Fruit fly (Drosophila melanogaster) whole organism, embryonic: Measurements from ENCODE around the gene CG14442.
A peak's percentile ranks its signal among the peaks of the same experiment; 100 is the strongest.

Experiments used
- Asciz ChIP-seq: fragments of 200-800 bp; sonication (Bioruptor generic); optimal IDR thresholded peaks from 2 replicates; lab custom pipeline; 2017; ENCODE audit warnings: missing biosample characterization, mild to moderate bottlenecking, missing genetic modification characterization, missing genetic modification reagents
- CG10565 ChIP-seq: fragments of 200-800 bp; sonication (Bioruptor generic); optimal IDR thresholded peaks from 3 replicates; lab custom pipeline; 2016; ENCODE audit warnings: missing biosample characterization, mild to moderate bottlenecking, missing genetic modification characterization
- CG10959 ChIP-seq: fragments of 200-800 bp; sonication (Bioruptor generic); IDR thresholded peaks from 2 replicates; pipeline ENCODE4 v1.3.6; 2022; ENCODE audit warnings: missing biosample characterization, missing genetic modification characterization
- CG10979 ChIP-seq: fragments of 200-800 bp; sonication (Bioruptor generic); optimal IDR thresholded peaks from 2 replicates; lab custom pipeline; 2018; ENCODE audit warnings: missing biosample characterization, mild to moderate bottlenecking, missing genetic modification characterization, moderate library complexity
- CG11085 ChIP-seq: fragments of 200-800 bp; sonication (Bioruptor generic); IDR thresholded peaks from 2 replicates; pipeline ENCODE4 v1.3.6; 2022; ENCODE audit warnings: missing biosample characterization, missing genetic modification characterization
- CG13123 ChIP-seq: fragments of 200-800 bp; sonication (Bioruptor generic); optimal IDR thresholded peaks from 2 replicates; lab custom pipeline; 2016; ENCODE audit warnings: missing biosample characterization, missing genetic modification characterization
- CG13894 ChIP-seq: fragments of 200-800 bp; sonication (Bioruptor generic); optimal IDR thresholded peaks from 3 replicates; lab custom pipeline; 2018; ENCODE audit warnings: missing biosample characterization, mild to moderate bottlenecking, missing genetic modification characterization, moderate library complexity
- CG14014 ChIP-seq: fragments of 200-800 bp; sonication (Bioruptor generic); IDR thresholded peaks from 2 replicates; pipeline ENCODE4 v1.3.6; 2022; ENCODE audit warnings: missing biosample characterization, missing genetic modification characterization
- CG14050 ChIP-seq: fragments of 200-800 bp; sonication (Bioruptor generic); IDR thresholded peaks from 3 replicates; pipeline ENCODE4 v1.3.6; 2022; ENCODE audit warnings: missing biosample characterization, missing genetic modification characterization
- CG14441 ChIP-seq: fragments of 200-800 bp; sonication (Bioruptor generic); IDR thresholded peaks from 2 replicates; pipeline ENCODE4 v1.3.6; 2022; ENCODE audit warnings: missing biosample characterization, missing genetic modification characterization
- CG15073 ChIP-seq: fragments of 200-800 bp; sonication (Bioruptor generic); optimal IDR thresholded peaks from 2 replicates; lab custom pipeline; 2016; ENCODE audit warnings: missing biosample characterization, missing genetic modification characterization
- CG15514 ChIP-seq: fragments of 200-800 bp; sonication (Bioruptor generic); optimal IDR thresholded peaks from 3 replicates; lab custom pipeline; 2017; ENCODE audit warnings: missing biosample characterization, missing genetic modification characterization, mild to moderate bottlenecking, moderate library complexity, missing genetic modification reagents
- CG18262 ChIP-seq: fragments of 200-800 bp; optimal IDR thresholded peaks from 3 replicates; lab custom pipeline; 2019; ENCODE audit warnings: missing biosample characterization, mild to moderate bottlenecking, missing genetic modification characterization, moderate library complexity
- CG1832 ChIP-seq: fragments of 200-800 bp; sonication (Bioruptor generic); optimal IDR thresholded peaks from 2 replicates; lab custom pipeline; 2017; ENCODE audit warnings: missing biosample characterization, mild to moderate bottlenecking, missing genetic modification characterization, inconsistent platforms
- CG2199 ChIP-seq: fragments of 200-800 bp; sonication (Bioruptor generic); IDR thresholded peaks from 3 replicates; pipeline ENCODE4 v1.3.6; 2022; ENCODE audit warnings: missing biosample characterization, missing genetic modification characterization
- CG31224 ChIP-seq: fragments of 200-800 bp; sonication (Bioruptor generic); IDR thresholded peaks from 2 replicates; pipeline ENCODE4 v1.3.6; 2022; ENCODE audit warnings: missing biosample characterization, missing genetic modification characterization
- CG3847 ChIP-seq: fragments of 200-800 bp; sonication (Bioruptor generic); IDR thresholded peaks from 2 replicates; pipeline ENCODE4 v1.3.6; 2022; ENCODE audit warnings: missing biosample characterization, missing genetic modification characterization
- CG4424 ChIP-seq: fragments of 200-800 bp; sonication (Bioruptor generic); optimal IDR thresholded peaks from 3 replicates; lab custom pipeline; 2016; ENCODE audit warnings: missing biosample characterization, missing genetic modification characterization
- CG4617 ChIP-seq: fragments of 200-800 bp; sonication (Bioruptor generic); optimal IDR thresholded peaks from 3 replicates; lab custom pipeline; 2016; ENCODE audit warnings: missing biosample characterization, missing genetic modification characterization, borderline replicate concordance
- CG6654 ChIP-seq: fragments of 200-800 bp; sonication (Bioruptor generic); optimal IDR thresholded peaks from 2 replicates; lab custom pipeline; 2017; ENCODE audit warnings: missing biosample characterization, mild to moderate bottlenecking, missing genetic modification characterization
- CG6689 ChIP-seq: fragments of 200-800 bp; sonication (Bioruptor generic); IDR thresholded peaks from 2 replicates; pipeline ENCODE4 v1.3.6; 2022; ENCODE audit warnings: missing biosample characterization, missing genetic modification characterization
- CG9437 ChIP-seq: fragments of 200-800 bp; sonication (Bioruptor generic); optimal IDR thresholded peaks from 2 replicates; lab custom pipeline; 2018; ENCODE audit warnings: missing biosample characterization, mild to moderate bottlenecking, missing genetic modification characterization
- CG9609 ChIP-seq: fragments of 200-800 bp; sonication (Bioruptor generic); optimal IDR thresholded peaks from 3 replicates; lab custom pipeline; 2016; ENCODE audit warnings: missing biosample characterization, missing genetic modification characterization
- CG9876 ChIP-seq: fragments of 200-800 bp; sonication (Bioruptor generic); optimal IDR thresholded peaks from 2 replicates; lab custom pipeline; 2016; ENCODE audit warnings: missing biosample characterization, missing genetic modification characterization
- Dek ChIP-seq: fragments of 200-800 bp; sonication (Bioruptor generic); optimal IDR thresholded peaks from 3 replicates; lab custom pipeline; 2019; ENCODE audit warnings: missing biosample characterization, mild to moderate bottlenecking, missing genetic modification characterization, moderate library complexity
- Doc2 ChIP-seq: fragments of 200-800 bp; sonication (Bioruptor generic); IDR thresholded peaks from 2 replicates; pipeline ENCODE4 v1.3.6; 2022; ENCODE audit warnings: missing biosample characterization, missing genetic modification characterization
- Ets97D ChIP-seq: fragments of 200-800 bp; sonication (Bioruptor generic); optimal IDR thresholded peaks from 3 replicates; lab custom pipeline; 2016; ENCODE audit warnings: missing biosample characterization, missing genetic modification characterization
- MESR4 ChIP-seq: fragments of 200-800 bp; sonication (Bioruptor generic); optimal IDR thresholded peaks from 2 replicates; lab custom pipeline; 2018; ENCODE audit warnings: missing biosample characterization, mild to moderate bottlenecking, missing genetic modification characterization, moderate library complexity
- MTF-1 ChIP-seq: fragments of 200-800 bp; sonication (Bioruptor generic); optimal IDR thresholded peaks from 2 replicates; lab custom pipeline; 2018; ENCODE audit warnings: missing biosample characterization, mild to moderate bottlenecking, missing genetic modification characterization, borderline replicate concordance
- Opbp ChIP-seq: fragments of 200-800 bp; sonication (Bioruptor generic); IDR thresholded peaks from 3 replicates; pipeline ENCODE4 v1.3.6; 2022; ENCODE audit warnings: missing biosample characterization, missing genetic modification characterization; ENCODE audit not compliant: partially characterized antibody
- Poxn ChIP-seq: fragments of 200-800 bp; sonication (Bioruptor generic); IDR thresholded peaks from 2 replicates; pipeline ENCODE4 v1.3.6; 2022; ENCODE audit warnings: missing biosample characterization, missing genetic modification characterization
- Six4 ChIP-seq: fragments of 200-800 bp; sonication (Bioruptor generic); optimal IDR thresholded peaks from 2 replicates; lab custom pipeline; 2016; ENCODE audit warnings: missing biosample characterization, missing genetic modification characterization
- Sox102F ChIP-seq: fragments of 200-800 bp; sonication (Bioruptor generic); optimal IDR thresholded peaks from 2 replicates; lab custom pipeline; 2018; ENCODE audit warnings: missing biosample characterization, mild to moderate bottlenecking, missing genetic modification characterization, moderate library complexity
- amos ChIP-seq: fragments of 200-800 bp; sonication (Bioruptor generic); IDR thresholded peaks from 2 replicates; pipeline ENCODE4 v1.3.6; 2022; ENCODE audit warnings: missing biosample characterization, missing genetic modification characterization; ENCODE audit not compliant: partially characterized antibody
- ash1 ChIP-seq: fragments of 200-800 bp; sonication (Bioruptor generic); optimal IDR thresholded peaks from 2 replicates; lab custom pipeline; 2018; ENCODE audit warnings: missing biosample characterization, mild to moderate bottlenecking, missing genetic modification characterization
- bowl ChIP-seq: fragments of 200-800 bp; sonication (Bioruptor generic); IDR thresholded peaks from 2 replicates; pipeline ENCODE4 v1.3.6; 2022; ENCODE audit warnings: missing biosample characterization, missing genetic modification characterization
- caup ChIP-seq: fragments of 200-800 bp; sonication (Bioruptor generic); optimal IDR thresholded peaks from 3 replicates; lab custom pipeline; 2017; ENCODE audit warnings: missing biosample characterization, mild to moderate bottlenecking, missing genetic modification characterization, moderate library complexity; ENCODE audit not compliant: severe bottlenecking
- dm ChIP-seq: fragments of 200-800 bp; sonication (Bioruptor generic); optimal IDR thresholded peaks from 3 replicates; lab custom pipeline; 2016; ENCODE audit warnings: missing biosample characterization, missing genetic modification characterization
- fru ChIP-seq: fragments of >200 bp; optimal IDR thresholded peaks from 2 replicates; lab custom pipeline; 2017
- fu2 ChIP-seq: fragments of 200-800 bp; sonication (Bioruptor generic); optimal IDR thresholded peaks from 2 replicates; lab custom pipeline; 2016; ENCODE audit warnings: missing biosample characterization, missing genetic modification characterization
- gcm ChIP-seq: fragments of 200-800 bp; sonication (Bioruptor generic); optimal IDR thresholded peaks from 2 replicates; lab custom pipeline; 2019; ENCODE audit warnings: missing biosample characterization, mild to moderate bottlenecking, missing genetic modification characterization, moderate library complexity
- gfzf ChIP-seq: fragments of 200-800 bp; sonication (Bioruptor generic); optimal IDR thresholded peaks from 2 replicates; lab custom pipeline; 2016; ENCODE audit warnings: missing biosample characterization, mild to moderate bottlenecking, missing genetic modification characterization, moderate library complexity
- grau ChIP-seq: fragments of 200-800 bp; optimal IDR thresholded peaks from 3 replicates; lab custom pipeline; 2019; ENCODE audit warnings: missing biosample characterization, mild to moderate bottlenecking, missing genetic modification characterization, moderate library complexity
- inv ChIP-seq: fragments of 200-800 bp; sonication (Bioruptor generic); IDR thresholded peaks from 2 replicates; pipeline ENCODE4 v1.3.6; 2022; ENCODE audit warnings: missing biosample characterization, missing genetic modification characterization; ENCODE audit not compliant: partially characterized antibody
- lbe ChIP-seq: fragments of 200-800 bp; sonication (Bioruptor generic); optimal IDR thresholded peaks from 2 replicates; lab custom pipeline; 2016; ENCODE audit warnings: missing biosample characterization, mild to moderate bottlenecking, missing genetic modification characterization
- pita ChIP-seq: fragments of 200-800 bp; sonication (Bioruptor generic); optimal IDR thresholded peaks from 2 replicates; lab custom pipeline; 2017; ENCODE audit warnings: missing biosample characterization, mild to moderate bottlenecking, missing genetic modification characterization
- repo ChIP-seq: fragments of 200-800 bp; sonication (Bioruptor generic); optimal IDR thresholded peaks from 2 replicates; lab custom pipeline; 2016; ENCODE audit warnings: missing biosample characterization, missing genetic modification characterization
- sima ChIP-seq: fragments of 200-800 bp; sonication (Bioruptor generic); optimal IDR thresholded peaks from 2 replicates; lab custom pipeline; 2016; ENCODE audit warnings: missing biosample characterization, missing genetic modification characterization
- tap ChIP-seq: fragments of 200-800 bp; optimal IDR thresholded peaks from 3 replicates; lab custom pipeline; 2019; ENCODE audit warnings: missing biosample characterization, mild to moderate bottlenecking, missing genetic modification characterization, moderate library complexity
- wor ChIP-seq: fragments of 200-800 bp; sonication (Bioruptor generic); IDR thresholded peaks from 2 replicates; pipeline ENCODE4 v1.3.6; 2022; ENCODE audit warnings: missing biosample characterization, missing genetic modification characterization
- zfh2 ChIP-seq: fragments of 200-800 bp; sonication (Bioruptor generic); optimal IDR thresholded peaks from 2 replicates; lab custom pipeline; 2016; ENCODE audit warnings: missing biosample characterization, missing genetic modification characterization

CG14442 gene

dm6 chrX:6677826-6678489 lies 16.8 kb downstream of the CG14442 start, which contains the start of gene Fum1 (continued):
- TF ChIP-seq CG3847 (GFP tag; lab: Robert Waterston, UW) (no peak), CG14014 (no peak), zfh2 (GFP tag; lab: Kevin White, UChicago) (peak; percentile 45), gcm (GFP tag; lab: Kevin White, UChicago) (no peak), Sox102F (GFP tag; lab: Kevin White, UChicago) (no peak), gfzf (peak; percentile 31), caup (GFP tag; lab: Kevin White, UChicago) (no peak), Six4 (no peak), grau (tag; lab: Kevin White, UChicago) (peak; percentile 38), fru (lab: Kevin White, UChicago) (no peak), CG1832 (GFP tag; lab: Kevin White, UChicago) (no peak), CG9437 (peak; percentile 60), inv (GFP tag; lab: Robert Waterston, UW) (peak; percentile 78), MESR4 (GFP tag; lab: Kevin White, UChicago) (peak; percentile 54), CG13123 (GFP tag; lab: Kevin White, UChicago) (no peak), fu2 (GFP tag; lab: Kevin White, UChicago) (no peak), CG18262 (tag; lab: Kevin White, UChicago) (peak; percentile 7), CG6689 (GFP tag; lab: Robert Waterston, UW) (no peak), ash1 (GFP tag; lab: Kevin White, UChicago) (no peak), MTF-1 (GFP tag; lab: Kevin White, UChicago) (no peak), lbe (GFP tag; lab: Kevin White, UChicago) (no peak), tap (tag; lab: Kevin White, UChicago) (no peak), Dek (tag; lab: Kevin White, UChicago) (no peak), sima (GFP tag; lab: Kevin White, UChicago) (no peak), CG10959 (GFP tag; lab: Robert Waterston, UW) (no peak), CG31224 (GFP tag; lab: Robert Waterston, UW) (no peak), repo (GFP tag; lab: Kevin White, UChicago) (no peak), amos (GFP tag; lab: Robert Waterston, UW) (peak; percentile 80), wor (GFP tag; lab: Robert Waterston, UW) (no peak), bowl (no peak), CG9609 (GFP tag; lab: Kevin White, UChicago) (no peak), CG15073 (GFP tag; lab: Kevin White, UChicago) (no peak), CG6654 (GFP tag; lab: Kevin White, UChicago) (no peak), Opbp (GFP tag; lab: Robert Waterston, UW) (peak; percentile 70; the same call in 2 of the 3 replicates), CG9876 (GFP tag; lab: Kevin White, UChicago) (no peak), CG11085 (GFP tag; lab: Robert Waterston, UW) (no peak), dm (GFP tag; lab: Kevin White, UChicago) (peak; percentile 61), Asciz (GFP tag; lab: Kevin White, UChicago) (no peak), CG4424 (GFP tag; lab: Kevin White, UChicago) (peak; percentile 4), CG13894 (tag; lab: Kevin White, UChicago) (peak; percentile 40), CG4617 (GFP tag; lab: Kevin White, UChicago) (no peak), CG15514 (peak; percentile 58), pita (GFP tag; lab: Kevin White, UChicago) (no peak), CG14050 (GFP tag; lab: Robert Waterston, UW) (no peak), CG10565 (GFP tag; lab: Kevin White, UChicago) (no peak), Ets97D (GFP tag; lab: Kevin White, UChicago) (peak; percentile 4), Poxn (GFP tag; lab: Robert Waterston, UW) (no peak), CG2199 (no peak), CG10979 (tag; lab: Kevin White, UChicago) (no peak), Doc2 (GFP tag; lab: Robert Waterston, UW) (no peak), CG14441 (GFP tag; lab: Robert Waterston, UW) (no peak)
